Worm (Caenorhabditis elegans): ENCODE results near the gene skr-9.

DNA sequence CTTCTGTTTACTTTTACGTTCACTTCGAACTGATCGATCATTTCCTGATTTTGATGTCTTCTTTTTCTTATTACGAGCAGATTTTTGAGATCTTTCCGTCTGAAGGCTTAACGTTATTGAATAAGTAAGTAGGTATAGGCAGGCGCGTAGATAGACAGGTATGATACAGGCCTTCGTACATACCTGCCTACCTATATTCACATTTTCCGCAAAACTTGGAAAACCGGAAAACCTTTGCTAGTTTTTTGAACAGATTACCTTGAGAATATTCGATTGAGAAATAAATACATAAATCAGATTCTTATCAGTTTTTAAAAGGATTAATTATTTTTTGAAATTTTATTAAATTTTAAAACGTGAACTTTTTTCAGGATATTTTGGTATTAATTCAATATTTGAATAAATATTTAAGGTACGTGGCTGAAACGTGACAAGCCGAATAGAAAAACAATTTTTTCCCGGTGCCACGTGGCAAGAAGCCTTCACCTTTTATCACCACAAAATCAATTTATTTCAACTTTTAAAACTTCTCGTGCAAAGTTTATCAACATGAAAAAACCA, 32.3 kb upstream of the skr-9 start, which contains the start of the genes Y116A8C.37 and Y116A8C.38:
- TF ChIP-seq flt-1 (GFP tag; IDR thresholded peaks at IDR 0.05) = no peak
- no peak for TF ChIP-seq med-1 (GFP tag; optimal IDR thresholded peaks at IDR 0.05; ENCODE audit: insufficient read depth)
- TF ChIP-seq cog-1 (tag; optimal IDR thresholded peaks at IDR 0.05) = no peak
- TF ChIP-seq ztf-29 (GFP tag; IDR thresholded peaks at IDR 0.05) = no peak
- no peak for TF ChIP-seq T22C8.4 (GFP tag; IDR thresholded peaks at IDR 0.05)
